Fruit fly (Drosophila melanogaster) whole organism, embryonic: ENCODE results near the gene CG46467.

ENCODE experiments used
- Blimp-1 ChIP-seq: fragments of 200-800 bp; sonication (Bioruptor generic); optimal IDR thresholded peaks from 3 replicates; lab custom pipeline; 2018; ENCODE audit warnings: missing biosample characterization, missing genetic modification characterization, mild to moderate bottlenecking, moderate library complexity, missing genetic modification reagents
- CG11085 ChIP-seq: fragments of 200-800 bp; sonication (Bioruptor generic); IDR thresholded peaks from 2 replicates; pipeline ENCODE4 v1.3.6; 2022; ENCODE audit warnings: missing biosample characterization, missing genetic modification characterization
- CG11456 ChIP-seq: fragments of 200-800 bp; sonication (Bioruptor generic); IDR thresholded peaks from 3 replicates; pipeline ENCODE4 v1.3.6; 2022; ENCODE audit warnings: missing biosample characterization, missing genetic modification characterization
- CG13287 ChIP-seq: fragments of 200-800 bp; sonication (Bioruptor generic); IDR thresholded peaks from 2 replicates; pipeline ENCODE4 v1.3.6; 2022; ENCODE audit warnings: missing biosample characterization, missing genetic modification characterization; ENCODE audit not compliant: partially characterized antibody
- CG13775 ChIP-seq: fragments of 200-800 bp; sonication (Bioruptor generic); optimal IDR thresholded peaks from 3 replicates; lab custom pipeline; 2017; ENCODE audit warnings: missing biosample characterization, mild to moderate bottlenecking, missing genetic modification characterization
- CG13894 ChIP-seq: fragments of 200-800 bp; sonication (Bioruptor generic); optimal IDR thresholded peaks from 3 replicates; lab custom pipeline; 2018; ENCODE audit warnings: missing biosample characterization, mild to moderate bottlenecking, missing genetic modification characterization, moderate library complexity
- CG14965 ChIP-seq: fragments of 200-800 bp; sonication (Bioruptor generic); optimal IDR thresholded peaks from 2 replicates; lab custom pipeline; 2016; ENCODE audit warnings: missing biosample characterization, missing genetic modification characterization, borderline replicate concordance
- CG15479 ChIP-seq: fragments of 200-800 bp; sonication (Bioruptor generic); optimal IDR thresholded peaks from 3 replicates; lab custom pipeline; 2019; ENCODE audit warnings: missing biosample characterization, mild to moderate bottlenecking, missing genetic modification characterization, moderate library complexity
- CG15696 ChIP-seq: fragments of 200-800 bp; sonication (Bioruptor generic); optimal IDR thresholded peaks from 2 replicates; lab custom pipeline; 2019; ENCODE audit warnings: missing biosample characterization, mild to moderate bottlenecking, missing genetic modification characterization, moderate library complexity
- CG17359 ChIP-seq: fragments of 200-800 bp; sonication (Bioruptor generic); optimal IDR thresholded peaks from 3 replicates; lab custom pipeline; 2018; ENCODE audit warnings: missing biosample characterization, mild to moderate bottlenecking, missing genetic modification characterization, moderate library complexity
- CG17612 ChIP-seq: fragments of 200-800 bp; sonication (Bioruptor generic); IDR thresholded peaks from 2 replicates; pipeline ENCODE4 v1.3.6; 2022; ENCODE audit warnings: missing biosample characterization, missing genetic modification characterization
- CG4360 ChIP-seq: fragments of 200-800 bp; sonication (Bioruptor generic); IDR thresholded peaks from 2 replicates; pipeline ENCODE4 v1.3.6; 2022; ENCODE audit warnings: missing biosample characterization, missing genetic modification characterization
- CG6175 ChIP-seq: fragments of 200-800 bp; sonication (Bioruptor generic); IDR thresholded peaks from 3 replicates; pipeline ENCODE4 v1.3.6; 2022; ENCODE audit warnings: missing biosample characterization, missing genetic modification characterization
- CG6813 ChIP-seq: fragments of 200-800 bp; sonication (Bioruptor generic); optimal IDR thresholded peaks from 2 replicates; lab custom pipeline; 2017; ENCODE audit warnings: missing biosample characterization, missing genetic modification characterization, mild to moderate bottlenecking, moderate library complexity, missing genetic modification reagents
- CG8281 ChIP-seq: fragments of 200-800 bp; sonication (Bioruptor generic); optimal IDR thresholded peaks from 2 replicates; lab custom pipeline; 2018; ENCODE audit warnings: missing biosample characterization, mild to moderate bottlenecking, missing genetic modification characterization, moderate library complexity
- Dbx ChIP-seq: fragments of 200-800 bp; sonication (Bioruptor generic); IDR thresholded peaks from 3 replicates; pipeline ENCODE4 v1.3.6; 2022; ENCODE audit warnings: missing biosample characterization, missing genetic modification characterization
- Dip3 ChIP-seq: fragments of 200-800 bp; sonication (Bioruptor generic); optimal IDR thresholded peaks from 3 replicates; lab custom pipeline; 2016; ENCODE audit warnings: missing biosample characterization, missing genetic modification characterization
- Doc3 ChIP-seq: fragments of 200-800 bp; sonication (Bioruptor generic); IDR thresholded peaks from 3 replicates; pipeline ENCODE4 v1.3.6; 2022; ENCODE audit warnings: missing biosample characterization, missing genetic modification characterization; ENCODE audit not compliant: partially characterized antibody
- Hmr ChIP-seq: fragments of 200-800 bp; sonication (Bioruptor generic); optimal IDR thresholded peaks from 3 replicates; lab custom pipeline; 2017; ENCODE audit warnings: mild to moderate bottlenecking, missing biosample characterization, missing genetic modification reagents, missing genetic modification characterization
- Lim3 ChIP-seq: fragments of 200-800 bp; sonication (Bioruptor generic); IDR thresholded peaks from 2 replicates; pipeline ENCODE4 v1.3.6; 2022; ENCODE audit warnings: missing biosample characterization, missing genetic modification characterization
- Med ChIP-seq: fragments of 200-800 bp; sonication (Bioruptor generic); peaks from one replicate; lab custom pipeline; 2016; ENCODE audit warnings: missing biosample characterization, missing genetic modification characterization, mild to moderate bottlenecking, inconsistent platforms, moderate library complexity
- Poxn ChIP-seq: fragments of 200-800 bp; sonication (Bioruptor generic); IDR thresholded peaks from 2 replicates; pipeline ENCODE4 v1.3.6; 2022; ENCODE audit warnings: missing biosample characterization, missing genetic modification characterization
- Six4 ChIP-seq: fragments of 200-800 bp; sonication (Bioruptor generic); optimal IDR thresholded peaks from 2 replicates; lab custom pipeline; 2016; ENCODE audit warnings: missing biosample characterization, missing genetic modification characterization
- Xrp1 ChIP-seq: fragments of 200-800 bp; sonication (Bioruptor generic); IDR thresholded peaks from 2 replicates; pipeline ENCODE4 v1.3.6; 2022; ENCODE audit warnings: missing biosample characterization, missing genetic modification characterization
- ac ChIP-seq: fragments of 200-800 bp; sonication (Bioruptor generic); optimal IDR thresholded peaks from 3 replicates; lab custom pipeline; 2017; ENCODE audit warnings: missing biosample characterization, mild to moderate bottlenecking, missing genetic modification characterization
- ci ChIP-seq: fragments of 200-800 bp; sonication (Bioruptor generic); IDR thresholded peaks from 3 replicates; pipeline ENCODE4 v1.3.6; 2022; ENCODE audit warnings: missing biosample characterization, missing genetic modification characterization
- fd96Cb ChIP-seq: fragments of 200-800 bp; sonication (Bioruptor generic); optimal IDR thresholded peaks from 2 replicates; lab custom pipeline; 2018; ENCODE audit warnings: missing biosample characterization, mild to moderate bottlenecking, missing genetic modification characterization, moderate library complexity
- grn ChIP-seq: fragments of 200-800 bp; sonication (Bioruptor generic); optimal IDR thresholded peaks from 3 replicates; lab custom pipeline; 2017; ENCODE audit warnings: missing biosample characterization, missing genetic modification characterization
- hb ChIP-seq: fragments of 200-800 bp; sonication (Bioruptor generic); IDR thresholded peaks from 3 replicates; pipeline ENCODE4 v1.3.6; 2022; ENCODE audit warnings: missing biosample characterization, missing genetic modification characterization; ENCODE audit not compliant: partially characterized antibody
- her ChIP-seq: fragments of 200-800 bp; sonication (Bioruptor generic); optimal IDR thresholded peaks from 2 replicates; lab custom pipeline; 2016; ENCODE audit warnings: missing biosample characterization, missing genetic modification characterization
- jigr1 ChIP-seq: fragments of 200-800 bp; sonication (Bioruptor generic); IDR thresholded peaks from 3 replicates; pipeline ENCODE4 v1.3.6; 2022; ENCODE audit warnings: missing biosample characterization, missing genetic modification characterization
- kay ChIP-seq: fragments of 200-800 bp; sonication (Bioruptor generic); optimal IDR thresholded peaks from 2 replicates; lab custom pipeline; 2016; ENCODE audit warnings: missing biosample characterization, missing genetic modification characterization
- nerfin-1 ChIP-seq: fragments of 200-800 bp; sonication (Bioruptor generic); optimal IDR thresholded peaks from 3 replicates; lab custom pipeline; 2019; ENCODE audit warnings: missing biosample characterization, mild to moderate bottlenecking, missing genetic modification characterization, moderate library complexity
- oc ChIP-seq: fragments of 200-800 bp; sonication (Bioruptor generic); optimal IDR thresholded peaks from 2 replicates; lab custom pipeline; 2018; ENCODE audit warnings: missing biosample characterization, mild to moderate bottlenecking, missing genetic modification characterization, moderate library complexity
- org-1 ChIP-seq: fragments of 200-800 bp; sonication (Bioruptor generic); optimal IDR thresholded peaks from 2 replicates; lab custom pipeline; 2017; ENCODE audit warnings: missing biosample characterization, missing genetic modification characterization
- prd ChIP-seq, 3 experiments: fragments of >200 bp in 2 of 3; fragments of 200-800 bp in 1 of 3; sonication (Bioruptor generic) in 1 of 3; optimal IDR thresholded peaks in 2 of 3; IDR thresholded peaks in 1 of 3; 2 replicates in 2 of 3; 3 replicates in 1 of 3; pipeline versions ENCODE4 v1.3.6 to Lab custom; 2017 to 2022; ENCODE audit warnings: missing biosample characterization in 1 of 3, missing genetic modification characterization in 1 of 3
- sd ChIP-seq: fragments of 200-800 bp; sonication (Bioruptor generic); optimal IDR thresholded peaks from 3 replicates; lab custom pipeline; 2018; ENCODE audit warnings: missing biosample characterization, mild to moderate bottlenecking, missing genetic modification characterization, moderate library complexity
- slou ChIP-seq: fragments of 200-800 bp; sonication (Bioruptor generic); optimal IDR thresholded peaks from 3 replicates; lab custom pipeline; 2016; ENCODE audit warnings: missing biosample characterization, missing genetic modification characterization
- sna ChIP-seq: fragments of 200-800 bp; sonication (Bioruptor generic); IDR thresholded peaks from 2 replicates; pipeline ENCODE4 v1.3.6; 2022; ENCODE audit warnings: missing biosample characterization, missing genetic modification characterization; ENCODE audit not compliant: partially characterized antibody
- so ChIP-seq: fragments of 200-800 bp; sonication (Bioruptor generic); IDR thresholded peaks from 3 replicates; pipeline ENCODE4 v1.3.6; 2022; ENCODE audit warnings: missing biosample characterization, missing genetic modification characterization
- tap ChIP-seq: fragments of 200-800 bp; optimal IDR thresholded peaks from 3 replicates; lab custom pipeline; 2019; ENCODE audit warnings: missing biosample characterization, mild to moderate bottlenecking, missing genetic modification characterization, moderate library complexity
- twi ChIP-seq: fragments of 200-800 bp; optimal IDR thresholded peaks from 2 replicates; lab custom pipeline; 2019; ENCODE audit warnings: missing biosample characterization, mild to moderate bottlenecking, missing genetic modification characterization, moderate library complexity
- unc-4 ChIP-seq: fragments of 200-800 bp; sonication (Bioruptor generic); IDR thresholded peaks from 2 replicates; pipeline ENCODE4 v1.3.6; 2022; ENCODE audit warnings: missing biosample characterization, missing genetic modification characterization; ENCODE audit not compliant: partially characterized antibody
- vfl ChIP-seq: fragments of 200-800 bp; sonication (Bioruptor generic); optimal IDR thresholded peaks from 2 replicates; lab custom pipeline; 2016; ENCODE audit warnings: missing biosample characterization, missing genetic modification characterization
- z ChIP-seq: fragments of 200-800 bp; sonication (Bioruptor generic); IDR thresholded peaks from 3 replicates; pipeline ENCODE4 v1.3.6; 2022; ENCODE audit warnings: missing biosample characterization, missing genetic modification characterization
- zf30C ChIP-seq: fragments of 200-800 bp; sonication (Bioruptor generic); optimal IDR thresholded peaks from 3 replicates; lab custom pipeline; 2018; ENCODE audit warnings: missing biosample characterization, mild to moderate bottlenecking, missing genetic modification characterization

Gene CG46467

dm6 chr3R:9878026-9878997, 3.8 kb downstream of the CG46467 start (continued):
- TF ChIP-seq Doc3 (no peak), CG11085 (GFP tag; lab: Robert Waterston, UW) (no peak), Xrp1 (GFP tag; lab: Robert Waterston, UW) (0 out of 2 replicates have a peak, but pooled peaks have one; percentile 19), Hmr (GFP tag; lab: Kevin White, UChicago) (peak; percentile 31), vfl (GFP tag; lab: Kevin White, UChicago) (no peak), Med (GFP tag; lab: Kevin White, UChicago) (peak; percentile 81), hb (GFP tag; lab: Robert Waterston, UW) (no peak), CG4360 (GFP tag; lab: Robert Waterston, UW) (peak; percentile 49), sd (tag; lab: Kevin White, UChicago) (peak; percentile 52), Dip3 (GFP tag; lab: Kevin White, UChicago) (no peak), twi (tag; lab: Kevin White, UChicago) (peak; percentile 52), ac (GFP tag; lab: Kevin White, UChicago) (no peak), Dbx (GFP tag; lab: Robert Waterston, UW) (peak; percentile 29; the same call in 1 of the 3 replicates), CG6175 (GFP tag; lab: Robert Waterston, UW) (no peak; the same call in 2 of the 3 replicates), CG8281 (peak; percentile 36), CG13775 (no peak), slou (GFP tag; lab: Kevin White, UChicago) (no peak), kay (GFP tag; lab: Kevin White, UChicago) (no peak), CG13894 (peak; percentile 93), CG15479 (GFP tag; lab: Kevin White, UChicago) (peak; percentile 80), CG17612 (GFP tag; lab: Robert Waterston, UW) (no peak), zf30C (GFP tag; lab: Kevin White, UChicago) (peak; percentile 28), CG14965 (no peak), z (GFP tag; lab: Robert Waterston, UW) (peak; percentile 45; the same call in 2 of the 3 replicates), prd (optimal IDR thresholded peaks at IDR 0.05; lab: Kevin White, UChicago) (no peak), prd (GFP tag; IDR thresholded peaks at IDR 0.05; lab: Robert Waterston, UW) (peak; percentile 43; the same call in 2 of the 3 replicates), sna (GFP tag; lab: Robert Waterston, UW) (no peak), her (GFP tag; lab: Kevin White, UChicago) (peak; percentile 8), so (GFP tag; lab: Robert Waterston, UW) (peak; percentile 80; the same call in 2 of the 3 replicates), grn (peak; percentile 63), CG11456 (no peak), ci (GFP tag; lab: Robert Waterston, UW) (no peak), unc-4 (GFP tag; lab: Robert Waterston, UW) (no peak)

- TF ChIP-seq CG15696 (tag; lab: Kevin White, UChicago): no peak
- TF ChIP-seq CG13287 (GFP tag; lab: Robert Waterston, UW): no peak
- no peak for TF ChIP-seq CG17359 (tag; lab: Kevin White, UChicago)
- TF ChIP-seq org-1 (GFP tag; lab: Kevin White, UChicago): no peak
- TF ChIP-seq Poxn (GFP tag; lab: Robert Waterston, UW): no peak
- TF ChIP-seq fd96Cb (tag; lab: Kevin White, UChicago): no peak
- no peak for TF ChIP-seq nerfin-1
- TF ChIP-seq tap (tag; lab: Kevin White, UChicago): no peak
- TF ChIP-seq jigr1: no peak
- peak; percentile 27 for TF ChIP-seq oc (tag; lab: Kevin White, UChicago)
- TF ChIP-seq Six4 (GFP tag; lab: Kevin White, UChicago): no peak
- no peak for TF ChIP-seq CG6813 (GFP tag; lab: Kevin White, UChicago)
- TF ChIP-seq Lim3 (GFP tag; lab: Robert Waterston, UW): no peak
- TF ChIP-seq Blimp-1 (GFP tag; lab: Kevin White, UChicago): peak; percentile 93
- TF ChIP-seq sd (tag; lab: Kevin White, UChicago): no peak
Observed at dm6 chr3R:9879288-9879687, 4.8 kb downstream of the CG46467 start.
